Worm (Caenorhabditis elegans): ENCODE results near the gene ZK1240.11.

ZK1240.11 gene

ce11 chrII:2295817-2296315 lies 29.2 kb upstream of the ZK1240.11 start, which contains the start of gene fbxc-25:
Gene fbxc-25 (minus strand): TSS chrII:2296265.
- TF ChIP-seq ref-1 (GFP tag; conservative IDR thresholded peaks at IDR 0.05) (no peak), T22C8.4 (GFP tag; IDR thresholded peaks at IDR 0.05) (no peak), ztf-29 (GFP tag; IDR thresholded peaks at IDR 0.05) (no peak), tab-1 (GFP tag; IDR thresholded peaks at IDR 0.05) (no peak), ztf-23 (GFP tag; IDR thresholded peaks at IDR 0.05) (no peak), med-1 (GFP tag; optimal IDR thresholded peaks at IDR 0.05; ENCODE audit: insufficient read depth) (no peak), flt-1 (GFP tag; IDR thresholded peaks at IDR 0.05) (no peak), klf-2 (GFP tag; conservative IDR thresholded peaks at IDR 0.05) (no peak), cog-1 (tag; optimal IDR thresholded peaks at IDR 0.05) (no peak)

ce11 chrII:2298742-2299141 lies 26.3 kb upstream of the ZK1240.11 start, which contains the start of gene B0281.4:
Gene B0281.4 (minus strand): TSS chrII:2298842.
- TF ChIP-seq klf-2 (GFP tag; conservative IDR thresholded peaks at IDR 0.05): no peak
- no peak for TF ChIP-seq ref-1 (GFP tag; conservative IDR thresholded peaks at IDR 0.05)
- TF ChIP-seq cog-1 (tag; optimal IDR thresholded peaks at IDR 0.05): no peak
- TF ChIP-seq ztf-23 (GFP tag; IDR thresholded peaks at IDR 0.05): no peak
- no peak for TF ChIP-seq ztf-29 (GFP tag; IDR thresholded peaks at IDR 0.05)
- TF ChIP-seq T22C8.4 (GFP tag; IDR thresholded peaks at IDR 0.05): no peak
- TF ChIP-seq tab-1 (GFP tag; IDR thresholded peaks at IDR 0.05): no peak
- no peak for TF ChIP-seq med-1 (GFP tag; optimal IDR thresholded peaks at IDR 0.05; ENCODE audit: insufficient read depth)
- TF ChIP-seq flt-1 (GFP tag; IDR thresholded peaks at IDR 0.05): no peak

ce11 chrII:2300861-2301260 lies 24.2 kb upstream of the ZK1240.11 start, which contains the start of gene B0281.5:
Gene B0281.5 (minus strand): TSS chrII:2300961.
- no peak for TF ChIP-seq ztf-29 (GFP tag; IDR thresholded peaks at IDR 0.05)
- no peak for TF ChIP-seq cog-1 (tag; optimal IDR thresholded peaks at IDR 0.05)
- TF ChIP-seq ztf-23 (GFP tag; IDR thresholded peaks at IDR 0.05): no peak
- no peak for TF ChIP-seq ref-1 (GFP tag; conservative IDR thresholded peaks at IDR 0.05)
- TF ChIP-seq klf-2 (GFP tag; conservative IDR thresholded peaks at IDR 0.05): no peak
- TF ChIP-seq tab-1 (GFP tag; IDR thresholded peaks at IDR 0.05): no peak
- TF ChIP-seq med-1 (GFP tag; optimal IDR thresholded peaks at IDR 0.05; ENCODE audit: insufficient read depth): no peak
- no peak for TF ChIP-seq T22C8.4 (GFP tag; IDR thresholded peaks at IDR 0.05)
- TF ChIP-seq flt-1 (GFP tag; IDR thresholded peaks at IDR 0.05): no peak

ce11 chrII:2302330-2302729 lies 22.7 kb upstream of the ZK1240.11 start, which contains the start of gene B0281.6:
Gene B0281.6 (minus strand): TSS chrII:2302430.
- TF ChIP-seq ztf-29 (GFP tag; IDR thresholded peaks at IDR 0.05) (no peak), flt-1 (GFP tag; IDR thresholded peaks at IDR 0.05) (no peak), T22C8.4 (GFP tag; IDR thresholded peaks at IDR 0.05) (no peak), cog-1 (tag; optimal IDR thresholded peaks at IDR 0.05) (no peak), med-1 (GFP tag; optimal IDR thresholded peaks at IDR 0.05; ENCODE audit: insufficient read depth) (no peak), ztf-23 (GFP tag; IDR thresholded peaks at IDR 0.05) (no peak), klf-2 (GFP tag; conservative IDR thresholded peaks at IDR 0.05) (no peak), ref-1 (GFP tag; conservative IDR thresholded peaks at IDR 0.05) (no peak), tab-1 (GFP tag; IDR thresholded peaks at IDR 0.05) (no peak)

ce11 chrII:2304575-2304974 lies 20.5 kb upstream of the ZK1240.11 start:
- TF ChIP-seq med-1 (GFP tag; optimal IDR thresholded peaks at IDR 0.05; ENCODE audit: insufficient read depth): no peak
- no peak for TF ChIP-seq T22C8.4 (GFP tag; IDR thresholded peaks at IDR 0.05)
- no peak for TF ChIP-seq tab-1 (GFP tag; IDR thresholded peaks at IDR 0.05)
- no peak for TF ChIP-seq ztf-29 (GFP tag; IDR thresholded peaks at IDR 0.05)
- TF ChIP-seq klf-2 (GFP tag; conservative IDR thresholded peaks at IDR 0.05): no peak
- no peak for TF ChIP-seq flt-1 (GFP tag; IDR thresholded peaks at IDR 0.05)
- no peak for TF ChIP-seq ztf-23 (GFP tag; IDR thresholded peaks at IDR 0.05)
- no peak for TF ChIP-seq ref-1 (GFP tag; conservative IDR thresholded peaks at IDR 0.05)
- no peak for TF ChIP-seq cog-1 (tag; optimal IDR thresholded peaks at IDR 0.05)

- TF ChIP-seq flt-1 (GFP tag; IDR thresholded peaks at IDR 0.05) (no peak), ref-1 (GFP tag; conservative IDR thresholded peaks at IDR 0.05) (no peak), T22C8.4 (GFP tag; IDR thresholded peaks at IDR 0.05) (no peak), med-1 (GFP tag; optimal IDR thresholded peaks at IDR 0.05; ENCODE audit: insufficient read depth) (no peak), ztf-29 (GFP tag; IDR thresholded peaks at IDR 0.05) (no peak), cog-1 (tag; optimal IDR thresholded peaks at IDR 0.05) (no peak), tab-1 (GFP tag; IDR thresholded peaks at IDR 0.05) (no peak), klf-2 (GFP tag; conservative IDR thresholded peaks at IDR 0.05) (no peak), ztf-23 (GFP tag; IDR thresholded peaks at IDR 0.05) (no peak)
These were observed 19.5 kb upstream of the ZK1240.11 start for ce11 chrII:2305507-2305906.

ce11 chrII:2306741-2307140 lies 18.3 kb upstream of the ZK1240.11 start, which contains the start of gene B0281.3:
Gene B0281.3 (plus strand): TSS chrII:2307041.
- no peak for TF ChIP-seq tab-1 (GFP tag; IDR thresholded peaks at IDR 0.05)
- TF ChIP-seq ztf-23 (GFP tag; IDR thresholded peaks at IDR 0.05): no peak
- no peak for TF ChIP-seq klf-2 (GFP tag; conservative IDR thresholded peaks at IDR 0.05)
- TF ChIP-seq ztf-29 (GFP tag; IDR thresholded peaks at IDR 0.05): no peak
- TF ChIP-seq flt-1 (GFP tag; IDR thresholded peaks at IDR 0.05): no peak
- no peak for TF ChIP-seq med-1 (GFP tag; optimal IDR thresholded peaks at IDR 0.05; ENCODE audit: insufficient read depth)
- no peak for TF ChIP-seq T22C8.4 (GFP tag; IDR thresholded peaks at IDR 0.05)
- no peak for TF ChIP-seq cog-1 (tag; optimal IDR thresholded peaks at IDR 0.05)
- no peak for TF ChIP-seq ref-1 (GFP tag; conservative IDR thresholded peaks at IDR 0.05)

- TF ChIP-seq klf-2 (GFP tag; conservative IDR thresholded peaks at IDR 0.05) (no peak), tab-1 (GFP tag; IDR thresholded peaks at IDR 0.05) (no peak), cog-1 (tag; optimal IDR thresholded peaks at IDR 0.05) (no peak), T22C8.4 (GFP tag; IDR thresholded peaks at IDR 0.05) (no peak), ztf-29 (GFP tag; IDR thresholded peaks at IDR 0.05) (no peak), flt-1 (GFP tag; IDR thresholded peaks at IDR 0.05) (no peak), med-1 (GFP tag; optimal IDR thresholded peaks at IDR 0.05; ENCODE audit: insufficient read depth) (no peak), ref-1 (GFP tag; conservative IDR thresholded peaks at IDR 0.05) (no peak), ztf-23 (GFP tag; IDR thresholded peaks at IDR 0.05) (no peak)
These were observed 12.3 kb upstream of the ZK1240.11 start, which contains the start of the genes trim-21 and B0281.1 for ce11 chrII:2312747-2313146. Gene trim-21 (minus strand): TSS chrII:2312847. Gene B0281.1 (plus strand): TSS chrII:2313067.

ce11 chrII:2317883-2318357 lies 7.1 kb upstream of the ZK1240.11 start, which contains the start of the genes ZK1240.5 and ZK1240.9:
Gene ZK1240.5 (minus strand): TSS chrII:2317933.
Gene ZK1240.9 (plus strand): TSS chrII:2318189.
- TF ChIP-seq klf-2 (GFP tag; conservative IDR thresholded peaks at IDR 0.05) (no peak), tab-1 (GFP tag; IDR thresholded peaks at IDR 0.05) (no peak), ztf-23 (GFP tag; IDR thresholded peaks at IDR 0.05) (no peak), ref-1 (GFP tag; conservative IDR thresholded peaks at IDR 0.05) (no peak), cog-1 (tag; optimal IDR thresholded peaks at IDR 0.05) (no peak), flt-1 (GFP tag; IDR thresholded peaks at IDR 0.05) (no peak), ztf-29 (GFP tag; IDR thresholded peaks at IDR 0.05) (no peak), med-1 (GFP tag; optimal IDR thresholded peaks at IDR 0.05; ENCODE audit: insufficient read depth) (no peak), T22C8.4 (GFP tag; IDR thresholded peaks at IDR 0.05) (no peak)
